Fruit fly (Drosophila melanogaster) whole organism, embryonic: ENCODE data around the gene Sodh1.

Experiments
- Ada2b ChIP-seq: fragments of 200-800 bp; sonication (Bioruptor generic); IDR thresholded peaks from 2 replicates; pipeline ENCODE4 v1.3.6; 2022; ENCODE audit warnings: missing biosample characterization, missing genetic modification characterization
- Atf6 ChIP-seq: fragments of 200-800 bp; sonication (Bioruptor generic); IDR thresholded peaks from 2 replicates; pipeline ENCODE4 v1.3.6; 2022; ENCODE audit warnings: missing biosample characterization, missing genetic modification characterization
- C15 ChIP-seq: fragments of 200-800 bp; sonication (Bioruptor generic); IDR thresholded peaks from 3 replicates; pipeline ENCODE4 v1.3.6; 2022; ENCODE audit warnings: missing biosample characterization, missing genetic modification characterization
- CG10366 ChIP-seq: fragments of 200-800 bp; sonication (Bioruptor generic); IDR thresholded peaks from 2 replicates; pipeline ENCODE4 v1.3.6; 2022; ENCODE audit warnings: missing biosample characterization, missing genetic modification characterization
- CG11504 ChIP-seq: fragments of 200-800 bp; sonication (Bioruptor generic); optimal IDR thresholded peaks from 3 replicates; lab custom pipeline; 2019; ENCODE audit warnings: missing biosample characterization, mild to moderate bottlenecking, missing genetic modification characterization, moderate library complexity
- CG12391 ChIP-seq: fragments of 200-800 bp; sonication (Bioruptor generic); optimal IDR thresholded peaks from 3 replicates; lab custom pipeline; 2018; ENCODE audit warnings: missing biosample characterization, mild to moderate bottlenecking, missing genetic modification characterization, moderate library complexity
- CG13287 ChIP-seq: fragments of 200-800 bp; sonication (Bioruptor generic); IDR thresholded peaks from 2 replicates; pipeline ENCODE4 v1.3.6; 2022; ENCODE audit warnings: missing biosample characterization, missing genetic modification characterization; ENCODE audit not compliant: partially characterized antibody
- CG15514 ChIP-seq: fragments of 200-800 bp; sonication (Bioruptor generic); optimal IDR thresholded peaks from 3 replicates; lab custom pipeline; 2017; ENCODE audit warnings: missing biosample characterization, missing genetic modification characterization, mild to moderate bottlenecking, moderate library complexity, missing genetic modification reagents
- CG17361 ChIP-seq: fragments of 200-800 bp; sonication (Bioruptor generic); IDR thresholded peaks from 3 replicates; pipeline ENCODE4 v1.3.6; 2022; ENCODE audit warnings: missing biosample characterization, missing genetic modification characterization
- CG17829 ChIP-seq: fragments of 200-800 bp; optimal IDR thresholded peaks from 2 replicates; lab custom pipeline; 2019; ENCODE audit warnings: missing biosample characterization, mild to moderate bottlenecking, missing genetic modification characterization, moderate library complexity
- CG2116 ChIP-seq: fragments of 200-800 bp; sonication (Bioruptor generic); optimal IDR thresholded peaks from 3 replicates; lab custom pipeline; 2018; ENCODE audit warnings: missing biosample characterization, mild to moderate bottlenecking, missing genetic modification characterization
- CG2199 ChIP-seq: fragments of 200-800 bp; sonication (Bioruptor generic); IDR thresholded peaks from 3 replicates; pipeline ENCODE4 v1.3.6; 2022; ENCODE audit warnings: missing biosample characterization, missing genetic modification characterization
- CG2712 ChIP-seq: fragments of 200-800 bp; optimal IDR thresholded peaks from 3 replicates; lab custom pipeline; 2019; ENCODE audit warnings: missing biosample characterization, mild to moderate bottlenecking, missing genetic modification characterization, moderate library complexity
- CG30020 ChIP-seq: fragments of 200-800 bp; optimal IDR thresholded peaks from 2 replicates; lab custom pipeline; 2019; ENCODE audit warnings: missing biosample characterization, mild to moderate bottlenecking, missing genetic modification characterization, moderate library complexity
- CG32532 ChIP-seq: fragments of 200-800 bp; sonication (Bioruptor generic); IDR thresholded peaks from 2 replicates; pipeline ENCODE4 v1.3.6; 2022; ENCODE audit warnings: missing biosample characterization, missing genetic modification characterization
- CG3995 ChIP-seq: fragments of 200-800 bp; sonication (Bioruptor generic); optimal IDR thresholded peaks from 3 replicates; lab custom pipeline; 2016; ENCODE audit warnings: missing biosample characterization, missing genetic modification characterization
- CG8924 ChIP-seq: fragments of 200-800 bp; optimal IDR thresholded peaks from 3 replicates; lab custom pipeline; 2019; ENCODE audit warnings: missing biosample characterization, mild to moderate bottlenecking, missing genetic modification characterization, moderate library complexity
- CG9817 ChIP-seq: fragments of 200-800 bp; sonication (Bioruptor generic); optimal IDR thresholded peaks from 2 replicates; lab custom pipeline; 2018; ENCODE audit warnings: missing biosample characterization, mild to moderate bottlenecking, missing genetic modification characterization, moderate library complexity
- Chrac-16 ChIP-seq: fragments of 200-800 bp; sonication (Bioruptor generic); optimal IDR thresholded peaks from 3 replicates; lab custom pipeline; 2016; ENCODE audit warnings: missing biosample characterization, missing genetic modification characterization
- D19A ChIP-seq: fragments of 200-800 bp; optimal IDR thresholded peaks from 3 replicates; lab custom pipeline; 2019; ENCODE audit warnings: missing biosample characterization, mild to moderate bottlenecking, missing genetic modification characterization, moderate library complexity
- Doc3 ChIP-seq: fragments of 200-800 bp; sonication (Bioruptor generic); IDR thresholded peaks from 3 replicates; pipeline ENCODE4 v1.3.6; 2022; ENCODE audit warnings: missing biosample characterization, missing genetic modification characterization; ENCODE audit not compliant: partially characterized antibody
- E2f2 ChIP-seq: fragments of 200-800 bp; sonication (Bioruptor generic); IDR thresholded peaks from 2 replicates; pipeline ENCODE4 v1.3.6; 2022; ENCODE audit warnings: missing biosample characterization, missing genetic modification characterization
- Fer1 ChIP-seq: fragments of 200-800 bp; sonication (Bioruptor generic); optimal IDR thresholded peaks from 2 replicates; lab custom pipeline; 2017; ENCODE audit warnings: missing biosample characterization, mild to moderate bottlenecking, missing genetic modification characterization
- Gug ChIP-seq: fragments of 200-800 bp; sonication (Bioruptor generic); IDR thresholded peaks from 4 replicates; pipeline ENCODE4 v1.3.6; 2022; ENCODE audit warnings: missing biosample characterization, missing genetic modification characterization
- MBD-R2 ChIP-seq: fragments of 200-800 bp; sonication (Bioruptor generic); IDR thresholded peaks from 2 replicates; pipeline ENCODE4 v1.3.6; 2022; ENCODE audit warnings: missing biosample characterization, missing genetic modification characterization
- Meics ChIP-seq: fragments of 200-800 bp; sonication (Bioruptor generic); optimal IDR thresholded peaks from 2 replicates; lab custom pipeline; 2017; ENCODE audit warnings: missing biosample characterization, mild to moderate bottlenecking, missing genetic modification characterization
- NFAT ChIP-seq: fragments of 200-800 bp; sonication (Bioruptor generic); IDR thresholded peaks from 2 replicates; pipeline ENCODE4 v1.3.6; 2022; ENCODE audit warnings: missing biosample characterization, missing genetic modification characterization
- NfI ChIP-seq: fragments of 200-800 bp; sonication (Bioruptor generic); optimal IDR thresholded peaks from 3 replicates; lab custom pipeline; 2018; ENCODE audit warnings: missing biosample characterization, mild to moderate bottlenecking, missing genetic modification characterization, moderate library complexity
- Oli ChIP-seq: fragments of 200-800 bp; sonication (Bioruptor generic); optimal IDR thresholded peaks from 2 replicates; lab custom pipeline; 2018; ENCODE audit warnings: missing biosample characterization, mild to moderate bottlenecking, missing genetic modification characterization, moderate library complexity
- Ptx1 ChIP-seq: fragments of 200-800 bp; sonication (Bioruptor generic); IDR thresholded peaks from 2 replicates; pipeline ENCODE4 v1.3.6; 2022; ENCODE audit warnings: missing biosample characterization, missing genetic modification characterization
- Rfx ChIP-seq: fragments of 200-800 bp; sonication (Bioruptor generic); IDR thresholded peaks from 2 replicates; pipeline ENCODE4 v1.3.6; 2022; ENCODE audit warnings: missing biosample characterization, missing genetic modification characterization
- Side ChIP-seq: fragments of 200-800 bp; sonication (Bioruptor generic); optimal IDR thresholded peaks from 2 replicates; lab custom pipeline; 2016; ENCODE audit warnings: missing biosample characterization, missing genetic modification characterization
- Sin3A ChIP-seq: fragments of >200 bp; optimal IDR thresholded peaks from 2 replicates; lab custom pipeline; 2018
- Ssrp ChIP-seq: fragments of 200-800 bp; sonication (Bioruptor generic); optimal IDR thresholded peaks from 2 replicates; lab custom pipeline; 2018; ENCODE audit warnings: missing biosample characterization, mild to moderate bottlenecking, missing genetic modification characterization, moderate library complexity
- ara ChIP-seq: fragments of 200-800 bp; sonication (Bioruptor generic); IDR thresholded peaks from 2 replicates; pipeline ENCODE4 v1.3.6; 2022; ENCODE audit warnings: missing biosample characterization, missing genetic modification characterization
- az2 ChIP-seq: fragments of 200-800 bp; sonication (Bioruptor generic); optimal IDR thresholded peaks from 3 replicates; lab custom pipeline; 2016; ENCODE audit warnings: missing biosample characterization, missing genetic modification characterization
- bigmax ChIP-seq: fragments of 200-800 bp; sonication (Bioruptor generic); optimal IDR thresholded peaks from 2 replicates; lab custom pipeline; 2018; ENCODE audit warnings: missing biosample characterization, mild to moderate bottlenecking, missing genetic modification characterization
- bsh ChIP-seq, 2 experiments: fragments of 200-800 bp; sonication (Bioruptor generic); optimal IDR thresholded peaks; 2 replicates each; lab custom pipeline; 2017 to 2018; ENCODE audit warnings: mild to moderate bottlenecking in 2 of 2, missing biosample characterization in 2 of 2, missing genetic modification characterization in 2 of 2, moderate library complexity in 1 of 2
- dmrt11E ChIP-seq: fragments of 200-800 bp; sonication (Bioruptor generic); optimal IDR thresholded peaks from 3 replicates; lab custom pipeline; 2018; ENCODE audit warnings: missing biosample characterization, mild to moderate bottlenecking, missing genetic modification characterization, moderate library complexity
- dpn ChIP-seq, 2 experiments: fragments of 200-800 bp; sonication (Bioruptor generic); optimal IDR thresholded peaks; 3 replicates each; lab custom pipeline; 2016; ENCODE audit warnings: missing biosample characterization in 2 of 2, missing genetic modification characterization in 2 of 2
- lola ChIP-seq, 3 experiments: fragments of >200 bp in 2 of 3; fragments of 200-800 bp in 1 of 3; sonication (Bioruptor generic) in 1 of 3; optimal IDR thresholded peaks; 2 replicates each; lab custom pipeline; 2017 to 2019; ENCODE audit warnings: missing biosample characterization in 3 of 3, missing genetic modification characterization in 3 of 3, mild to moderate bottlenecking in 1 of 3, moderate library complexity in 1 of 3
- mam ChIP-seq: fragments of 200-800 bp; sonication (Bioruptor generic); optimal IDR thresholded peaks from 3 replicates; lab custom pipeline; 2016; ENCODE audit warnings: missing biosample characterization, missing genetic modification characterization
- phol ChIP-seq: fragments of 200-800 bp; sonication (Bioruptor generic); optimal IDR thresholded peaks from 3 replicates; lab custom pipeline; 2018; ENCODE audit warnings: missing biosample characterization, mild to moderate bottlenecking, missing genetic modification characterization, moderate library complexity
- pzg ChIP-seq: fragments of 200-800 bp; sonication (Bioruptor generic); optimal IDR thresholded peaks from 3 replicates; lab custom pipeline; 2018; ENCODE audit warnings: missing biosample characterization, mild to moderate bottlenecking, missing genetic modification characterization, moderate library complexity
- row ChIP-seq: fragments of 200-800 bp; sonication (Bioruptor generic); IDR thresholded peaks from 3 replicates; pipeline ENCODE4 v1.3.6; 2022; ENCODE audit warnings: missing biosample characterization, missing genetic modification characterization
- sim ChIP-seq: fragments of 200-800 bp; sonication (Bioruptor generic); IDR thresholded peaks from 2 replicates; pipeline ENCODE4 v1.3.6; 2022; ENCODE audit warnings: missing biosample characterization, missing genetic modification characterization
- sob ChIP-seq: fragments of 200-800 bp; sonication (Bioruptor generic); IDR thresholded peaks from 2 replicates; pipeline ENCODE4 v1.3.6; 2022; ENCODE audit warnings: missing biosample characterization, missing genetic modification characterization
- tgo ChIP-seq: fragments of 200-800 bp; sonication (Bioruptor generic); IDR thresholded peaks from 3 replicates; pipeline ENCODE4 v1.3.6; 2022; ENCODE audit warnings: missing biosample characterization, missing genetic modification characterization
- trem ChIP-seq: fragments of 200-800 bp; optimal IDR thresholded peaks from 3 replicates; lab custom pipeline; 2019; ENCODE audit warnings: missing biosample characterization, mild to moderate bottlenecking, missing genetic modification characterization, moderate library complexity
- zen ChIP-seq: fragments of 200-800 bp; sonication (Bioruptor generic); optimal IDR thresholded peaks from 3 replicates; lab custom pipeline; 2018; ENCODE audit warnings: missing biosample characterization, mild to moderate bottlenecking, missing genetic modification characterization, moderate library complexity
- zen2 ChIP-seq: fragments of 200-800 bp; sonication (Bioruptor generic); IDR thresholded peaks from 3 replicates; pipeline ENCODE4 v1.3.6; 2022; ENCODE audit warnings: missing biosample characterization, missing genetic modification characterization; ENCODE audit not compliant: partially characterized antibody

Gene Sodh1

dm6 chr3R:7093592-7093991 is 41.5 kb downstream of the Sodh1 start (continued):
- TF ChIP-seq Doc3 (GFP tag; lab: Robert Waterston, UW) (no peak), CG11504 (tag; lab: Kevin White, UChicago) (peak; percentile 46), tgo (GFP tag; lab: Robert Waterston, UW) (peak; percentile 23; the same call in 1 of the 3 replicates), CG12391 (tag; lab: Kevin White, UChicago) (peak; percentile 47), E2f2 (GFP tag; lab: Robert Waterston, UW) (peak; percentile 26; the same call in 1 of the 2 replicates), CG15514 (GFP tag; lab: Kevin White, UChicago) (peak; percentile 95), Ptx1 (GFP tag; lab: Robert Waterston, UW) (peak; percentile 14; the same call in 1 of the 2 replicates), dpn (GFP tag; optimal IDR thresholded peaks at IDR 0.05; lab: Kevin White, UChicago) (peak in 1 of 2 experiments; percentile 10), CG8924 (tag; lab: Kevin White, UChicago) (peak; percentile 1), mam (GFP tag; lab: Kevin White, UChicago) (peak; percentile 10), zen (tag; lab: Kevin White, UChicago) (peak; percentile 1), CG3995 (GFP tag; lab: Kevin White, UChicago) (peak; percentile 96), az2 (peak; percentile 19), Chrac-16 (peak; percentile 12), NfI (GFP tag; lab: Kevin White, UChicago) (no peak), bsh (GFP tag; optimal IDR thresholded peaks at IDR 0.05; lab: Kevin White, UChicago) (peak in 1 of 2 experiments; percentile 17), CG17361 (peak; percentile 42; the same call in 1 of the 3 replicates), Fer1 (GFP tag; lab: Kevin White, UChicago) (peak; percentile 8), sob (peak; percentile 63), phol (tag; lab: Kevin White, UChicago) (peak; percentile 22), Gug (GFP tag; lab: Robert Waterston, UW) (peak; percentile 22; the same call in 1 of the 4 replicates), CG32532 (peak; percentile 60), CG9817 (peak; percentile 17), Atf6 (0 out of 2 replicates have a peak, but pooled peaks have one; percentile 20), row (peak; percentile 91), CG30020 (tag; lab: Kevin White, UChicago) (peak; percentile 70), CG2116 (GFP tag; lab: Kevin White, UChicago) (peak; percentile 30), NFAT (peak; percentile 37; the same call in 1 of the 2 replicates), Rfx (peak; percentile 43; the same call in 1 of the 2 replicates), pzg (peak; percentile 32), dmrt11E (tag; lab: Kevin White, UChicago) (peak; percentile 18), Side (GFP tag; lab: Kevin White, UChicago) (no peak), MBD-R2 (peak; percentile 70), trem (tag; lab: Kevin White, UChicago) (peak; percentile 27), Sin3A (lab: Kevin White, UChicago) (no peak), C15 (GFP tag; lab: Robert Waterston, UW) (no peak), CG10366 (GFP tag; lab: Robert Waterston, UW) (peak; percentile 16; the same call in 1 of the 2 replicates), Ada2b (GFP tag; lab: Robert Waterston, UW) (no peak), CG17829 (tag; lab: Kevin White, UChicago) (peak; percentile 12), ara (GFP tag; lab: Robert Waterston, UW) (peak; percentile 19; the same call in 1 of the 2 replicates), CG13287 (GFP tag; lab: Robert Waterston, UW) (peak; percentile 36; the same call in 1 of the 2 replicates)
- TF ChIP-seq, all 482 proteins: peak for 78

dm6 chr3R:7094368-7094767 is 42.2 kb downstream of the Sodh1 start:
- TF ChIP-seq Meics (GFP tag; lab: Kevin White, UChicago) (no peak), CG3995 (GFP tag; lab: Kevin White, UChicago) (peak; percentile 90), sim (GFP tag; lab: Robert Waterston, UW) (no peak), Ssrp (tag; lab: Kevin White, UChicago) (no peak), ara (GFP tag; lab: Robert Waterston, UW) (0 out of 2 replicates have a peak, but pooled peaks have one; percentile 38), bigmax (GFP tag; lab: Kevin White, UChicago) (peak; percentile 84), tgo (GFP tag; lab: Robert Waterston, UW) (no peak), Oli (no peak), CG2199 (GFP tag; lab: Robert Waterston, UW) (no peak), D19A (tag; lab: Kevin White, UChicago) (no peak), lola (GFP tag; optimal IDR thresholded peaks at IDR 0.05; lab: Kevin White, UChicago) (no peak), zen2 (GFP tag; lab: Robert Waterston, UW) (0 out of 3 replicates have a peak, but pooled peaks have one; percentile 33), CG2712 (tag; lab: Kevin White, UChicago) (no peak)
